Worm (Caenorhabditis elegans): ENCODE data around the gene F18E3.12.

The F18E3.12 gene

ce11 chrV:7454236-7454635 is 39.5 kb downstream of the F18E3.12 start, which contains the start of gene try-8:
Gene try-8 (minus strand): TSS chrV:7454336.
- TF ChIP-seq ceh-16 (tag; optimal IDR thresholded peaks at IDR 0.05): no peak
- TF ChIP-seq nhr-12 (tag; optimal IDR thresholded peaks at IDR 0.05): no peak
- no peak for TF ChIP-seq fkh-2 (tag; optimal IDR thresholded peaks at IDR 0.05)
- no peak for TF ChIP-seq lsy-12 (tag; optimal IDR thresholded peaks at IDR 0.05)
- no peak for TF ChIP-seq ceh-9 (tag; optimal IDR thresholded peaks at IDR 0.05)
- no peak for TF ChIP-seq ama-1 (optimal IDR thresholded peaks at IDR 0.05)
- TF ChIP-seq aly-2 (tag; optimal IDR thresholded peaks at IDR 0.05): no peak
- TF ChIP-seq pha-4 (tag; optimal IDR thresholded peaks at IDR 0.05): no peak
- no peak for TF ChIP-seq fos-1 (tag; optimal IDR thresholded peaks at IDR 0.05)
- TF ChIP-seq ztf-11 (tag; optimal IDR thresholded peaks at IDR 0.05): no peak
- no peak for TF ChIP-seq eor-1 (tag; optimal IDR thresholded peaks at IDR 0.05)
- no peak for TF ChIP-seq zag-1 (tag; optimal IDR thresholded peaks at IDR 0.05)
- TF ChIP-seq nhr-77 (tag; optimal IDR thresholded peaks at IDR 0.05): no peak
- no peak for TF ChIP-seq nfya-1 (tag; optimal IDR thresholded peaks at IDR 0.05; ENCODE audit: insufficient read depth)
- TF ChIP-seq egl-27 (tag; optimal IDR thresholded peaks at IDR 0.05): no peak
- no peak for TF ChIP-seq lin-15B (tag; optimal IDR thresholded peaks at IDR 0.05)
- TF ChIP-seq nhr-28 (tag; optimal IDR thresholded peaks at IDR 0.05): no peak
- TF ChIP-seq sea-2 (GFP tag; optimal IDR thresholded peaks at IDR 0.05): no peak
- no peak for TF ChIP-seq R02D3.7 (tag; optimal IDR thresholded peaks at IDR 0.05)
- TF ChIP-seq lin-39 (tag; optimal IDR thresholded peaks at IDR 0.05): no peak

ce11 chrV:7455008-7455407 is 40.2 kb downstream of the F18E3.12 start, which contains the start of gene F25E5.2:
Gene F25E5.2 (plus strand): TSS chrV:7455308.
- TF ChIP-seq lin-15B (tag; optimal IDR thresholded peaks at IDR 0.05): no peak
- TF ChIP-seq unc-39 (tag; optimal IDR thresholded peaks at IDR 0.05): no peak
- no peak for TF ChIP-seq elt-3 (tag; optimal IDR thresholded peaks at IDR 0.05)
- TF ChIP-seq egl-27 (tag; optimal IDR thresholded peaks at IDR 0.05): no peak
- no peak for TF ChIP-seq pqm-1 (tag; optimal IDR thresholded peaks at IDR 0.05)
- no peak for TF ChIP-seq nhr-67 (tag; optimal IDR thresholded peaks at IDR 0.05)
- TF ChIP-seq mdl-1 (tag; optimal IDR thresholded peaks at IDR 0.05): no peak
- TF ChIP-seq tbx-2 (tag; optimal IDR thresholded peaks at IDR 0.05): no peak
- no peak for TF ChIP-seq hmg-11 (tag; optimal IDR thresholded peaks at IDR 0.05)
- TF ChIP-seq ceh-82 (tag; optimal IDR thresholded peaks at IDR 0.05): no peak
- no peak for TF ChIP-seq nhr-23 (tag; optimal IDR thresholded peaks at IDR 0.05)

- TF ChIP-seq ama-1 (optimal IDR thresholded peaks at IDR 0.05) (no peak), sea-2 (GFP tag; optimal IDR thresholded peaks at IDR 0.05) (no peak), ceh-9 (tag; optimal IDR thresholded peaks at IDR 0.05) (no peak), lsy-12 (tag; optimal IDR thresholded peaks at IDR 0.05) (no peak), egl-27 (tag; optimal IDR thresholded peaks at IDR 0.05) (no peak), elt-1 (tag; optimal IDR thresholded peaks at IDR 0.05) (no peak), ztf-4 (tag; optimal IDR thresholded peaks at IDR 0.05) (no peak), R02D3.7 (tag; optimal IDR thresholded peaks at IDR 0.05) (no peak), fkh-2 (tag; optimal IDR thresholded peaks at IDR 0.05) (no peak), skn-1 (tag; optimal IDR thresholded peaks at IDR 0.05) (no peak), nhr-237 (tag; optimal IDR thresholded peaks at IDR 0.05) (no peak), lin-39 (tag; optimal IDR thresholded peaks at IDR 0.05) (no peak), hmg-11 (tag; optimal IDR thresholded peaks at IDR 0.05) (no peak), mdl-1 (tag; optimal IDR thresholded peaks at IDR 0.05) (no peak), lin-15B (tag; optimal IDR thresholded peaks at IDR 0.05) (no peak), nhr-43 (tag; optimal IDR thresholded peaks at IDR 0.05; ENCODE audit: poor library complexity, severe bottlenecking) (no peak), unc-39 (tag; optimal IDR thresholded peaks at IDR 0.05) (no peak), ceh-16 (tag; optimal IDR thresholded peaks at IDR 0.05) (no peak), nhr-76 (tag; optimal IDR thresholded peaks at IDR 0.05) (no peak), elt-2 (tag; optimal IDR thresholded peaks at IDR 0.05) (no peak)
These were observed 46.1 kb downstream of the F18E3.12 start, which contains the start of gene srh-92 for ce11 chrV:7460898-7461297. Gene srh-92 (minus strand): TSS chrV:7460998.

ce11 chrV:7464696-7465095 is 49.9 kb downstream of the F18E3.12 start, which contains the start of gene srh-89:
Gene srh-89 (minus strand): TSS chrV:7464796.
- TF ChIP-seq ceh-16 (tag; optimal IDR thresholded peaks at IDR 0.05) (no peak), unc-62 (GFP tag; optimal IDR thresholded peaks at IDR 0.05) (no peak), skn-1 (tag; optimal IDR thresholded peaks at IDR 0.05) (no peak), mml-1 (tag; optimal IDR thresholded peaks at IDR 0.05) (no peak), eor-1 (tag; optimal IDR thresholded peaks at IDR 0.05) (no peak), pha-4 (tag; optimal IDR thresholded peaks at IDR 0.05) (no peak), ceh-82 (tag; optimal IDR thresholded peaks at IDR 0.05) (no peak), lin-39 (tag; optimal IDR thresholded peaks at IDR 0.05) (no peak), snpc-4 (tag; optimal IDR thresholded peaks at IDR 0.05) (no peak), sea-2 (GFP tag; optimal IDR thresholded peaks at IDR 0.05) (no peak), egl-27 (tag; optimal IDR thresholded peaks at IDR 0.05) (no peak)
